Worm (Caenorhabditis elegans): Measurements from ENCODE around the gene pqn-63.
A peak's percentile ranks its signal among the peaks of the same experiment; 100 is the strongest.

The pqn-63 gene

ce11 chrV:9615725-9616124 is at the start of gene pqn-63:
pqn-63 (plus strand) TSS chrV:9616031.
- TF ChIP-seq C04F5.9 (tag; optimal IDR thresholded peaks at IDR 0.05) (no peak), fkh-10 (GFP tag; optimal IDR thresholded peaks at IDR 0.05) (no peak), vab-15 (tag; optimal IDR thresholded peaks at IDR 0.05) (no peak), hpl-2 (GFP tag; optimal IDR thresholded peaks at IDR 0.05) (no peak), efl-1 (optimal IDR thresholded peaks at IDR 0.05) (no peak), efl-1 (GFP tag; optimal IDR thresholded peaks at IDR 0.05 in 1 of 2) (peak in 1 of 2 experiments; percentile 14), nhr-84 (tag; optimal IDR thresholded peaks at IDR 0.05) (no peak), zag-1 (tag; optimal IDR thresholded peaks at IDR 0.05) (no peak)

ce11 chrV:9568707-9569106 is 47.1 kb upstream of the pqn-63 start, which contains the start of gene F25B3.4:
F25B3.4 (minus strand) TSS chrV:9568807.
- TF ChIP-seq ces-1 (GFP tag; optimal IDR thresholded peaks at IDR 0.05) (no peak), C34B4.2 (tag; optimal IDR thresholded peaks at IDR 0.05) (no peak), nhr-12 (tag; optimal IDR thresholded peaks at IDR 0.05) (no peak), ztf-4 (tag; optimal IDR thresholded peaks at IDR 0.05) (no peak), nhr-47 (tag; optimal IDR thresholded peaks at IDR 0.05) (no peak), nhr-77 (tag; optimal IDR thresholded peaks at IDR 0.05) (no peak), irx-1 (tag; optimal IDR thresholded peaks at IDR 0.05) (no peak)

ce11 chrV:9570197-9570596 is 45.6 kb upstream of the pqn-63 start, which contains the start of gene F25B3.5:
F25B3.5 (minus strand) TSS chrV:9570297.
- no peak for TF ChIP-seq grh-1 (GFP tag; IDR thresholded peaks at IDR 0.05)
- TF ChIP-seq elt-2 (tag; optimal IDR thresholded peaks at IDR 0.05), result peak; percentile 41

- no peak for TF ChIP-seq lin-14 (GFP tag; optimal IDR thresholded peaks at IDR 0.05)
- TF ChIP-seq elt-2 (tag; optimal IDR thresholded peaks at IDR 0.05), result peak; percentile 68
Observed at ce11 chrV:9571056-9571455, 44.8 kb upstream of the pqn-63 start.

- TF ChIP-seq blmp-1 (tag; optimal IDR thresholded peaks at IDR 0.05) (peak; percentile 30), xbp-1 (tag; optimal IDR thresholded peaks at IDR 0.05) (no peak), mep-1 (tag; optimal IDR thresholded peaks at IDR 0.05) (no peak), alr-1 (tag; optimal IDR thresholded peaks at IDR 0.05; ENCODE audit: borderline replicate concordance) (no peak)
Observed at ce11 chrV:9571673-9572072, 44.2 kb upstream of the pqn-63 start.

- no peak for TF ChIP-seq lin-39 (tag; optimal IDR thresholded peaks at IDR 0.05)
- no peak for TF ChIP-seq aly-2 (tag; optimal IDR thresholded peaks at IDR 0.05)
- TF ChIP-seq hlh-4 (tag; optimal IDR thresholded peaks at IDR 0.05), result no peak
- TF ChIP-seq elt-2 (tag; optimal IDR thresholded peaks at IDR 0.05), result no peak
Observed at ce11 chrV:9576991-9577390, 38.8 kb upstream of the pqn-63 start, which contains the start of gene F25B3.2. F25B3.2 (plus strand) TSS chrV:9577291.

- TF ChIP-seq ama-1 (optimal IDR thresholded peaks at IDR 0.05) (no peak), dpl-1 (GFP tag; optimal IDR thresholded peaks at IDR 0.05) (peak; percentile 30 to 50 (median 47)), grh-1 (GFP tag; IDR thresholded peaks at IDR 0.05) (no peak), C16A3.4 (tag; optimal IDR thresholded peaks at IDR 0.05) (peak; percentile 25), pax-3 (tag; optimal IDR thresholded peaks at IDR 0.05) (no peak), nhr-19 (GFP tag; conservative IDR thresholded peaks at IDR 0.05) (peak; percentile 29), efl-3 (GFP tag; optimal IDR thresholded peaks at IDR 0.05) (no peak), unc-30 (tag; optimal IDR thresholded peaks at IDR 0.05) (no peak), unc-86 (tag; optimal IDR thresholded peaks at IDR 0.05) (peak; percentile 23), lin-15B (tag; optimal IDR thresholded peaks at IDR 0.05) (no peak), ceh-82 (tag; optimal IDR thresholded peaks at IDR 0.05) (peak; percentile 7 to 36 (median 35)), lin-35 (GFP tag; optimal IDR thresholded peaks at IDR 0.05) (peak; percentile 29 to 60), sup-37 (GFP tag; optimal IDR thresholded peaks at IDR 0.05) (no peak), mef-2 (tag; optimal IDR thresholded peaks at IDR 0.05) (no peak), tlp-1 (tag; optimal IDR thresholded peaks at IDR 0.05) (no peak), efl-1 (optimal IDR thresholded peaks at IDR 0.05) (peak; percentile 37 to 51), efl-1 (GFP tag; optimal IDR thresholded peaks at IDR 0.05 in 1 of 2) (peak; percentile 17 to 96), swsn-7 (tag; optimal IDR thresholded peaks at IDR 0.05) (peak; percentile 56), aly-2 (tag; optimal IDR thresholded peaks at IDR 0.05) (no peak), hpl-2 (GFP tag; optimal IDR thresholded peaks at IDR 0.05) (peak; percentile 38), snu-23 (GFP tag; optimal IDR thresholded peaks at IDR 0.05) (peak; percentile 60)
Observed at ce11 chrV:9582594-9583322, 33.1 kb upstream of the pqn-63 start, which contains the start of gene rtfo-1. rtfo-1 (minus strand) TSS chrV:9582644.

Measured in whole organism, L1 larva.